Worm (Caenorhabditis elegans) whole organism, dauer: Measurements from ENCODE around the gene srw-62.

ENCODE experiments used
- unc-62 ChIP-seq: sonication (generic microtip); optimal IDR thresholded peaks from 2 replicates; lab custom pipeline; 2017; ENCODE audit warnings: missing biosample characterization, missing genetic modification reagents, missing genetic modification characterization

Gene srw-62

DNA sequence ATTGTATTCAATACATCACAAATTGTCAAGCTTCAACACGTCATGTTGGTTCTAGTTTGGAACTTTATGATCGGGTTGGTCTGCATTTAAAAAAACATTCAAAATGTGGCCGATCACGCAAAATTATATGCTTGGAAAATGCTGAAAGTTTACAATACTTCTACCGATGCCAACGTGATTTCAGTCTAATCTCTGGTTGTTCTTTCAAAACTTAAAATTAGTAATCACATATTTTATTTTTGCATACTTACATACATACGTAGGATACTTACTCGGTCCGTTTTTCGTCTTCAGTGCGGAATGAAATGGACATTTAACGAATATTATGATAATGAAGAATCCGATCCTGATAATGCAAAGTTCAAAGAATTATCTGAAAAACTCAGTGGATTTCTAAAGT, at the start of gene srw-62:
Gene srw-62, plus strand, starts transcription at position 301 of the 400 bp plus-strand sequence.
- TF ChIP-seq unc-62 (GFP tag; lab: Kevin White, UChicago), result no peak

DNA sequence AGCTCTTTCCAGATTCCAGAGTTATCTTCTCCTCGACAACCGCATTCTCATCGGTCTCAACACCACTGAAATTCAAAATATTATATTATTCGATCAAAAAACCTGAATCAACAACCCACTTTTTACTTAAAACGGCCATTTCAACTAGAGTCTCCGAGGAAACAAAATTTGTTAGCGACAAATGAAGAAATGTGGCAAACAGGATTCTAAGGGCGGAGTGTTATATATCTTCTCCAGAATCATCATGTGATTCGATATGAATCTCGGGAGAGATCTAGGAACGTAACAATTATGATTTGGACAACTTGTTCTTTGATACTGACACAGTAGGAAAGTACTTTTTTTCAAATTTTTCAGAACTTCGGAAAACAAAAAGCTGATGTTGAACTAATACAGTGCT, 49.0 kb upstream of the srw-62 start:
- no peak for TF ChIP-seq unc-62 (GFP tag; lab: Kevin White, UChicago)

DNA sequence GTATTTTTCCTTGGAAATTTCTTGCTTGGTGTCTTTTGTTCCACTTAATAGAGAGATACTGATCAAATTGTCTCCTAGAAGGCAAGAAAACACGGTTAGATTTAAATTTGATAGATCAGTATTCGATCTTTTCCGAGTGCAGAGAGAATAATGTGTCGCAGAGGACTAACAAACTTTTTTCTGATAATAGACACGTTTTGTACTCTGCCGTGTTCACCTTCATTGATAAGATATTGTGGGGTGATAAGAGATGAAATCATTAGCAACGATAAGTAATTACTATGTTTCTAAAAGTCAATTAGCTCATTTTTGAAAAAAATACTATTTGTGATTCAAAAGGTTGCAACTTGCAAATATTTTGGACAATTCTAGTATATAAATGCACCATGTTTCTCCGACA, 48.5 kb upstream of the srw-62 start:
- TF ChIP-seq unc-62 (GFP tag; lab: Kevin White, UChicago), result no peak

DNA sequence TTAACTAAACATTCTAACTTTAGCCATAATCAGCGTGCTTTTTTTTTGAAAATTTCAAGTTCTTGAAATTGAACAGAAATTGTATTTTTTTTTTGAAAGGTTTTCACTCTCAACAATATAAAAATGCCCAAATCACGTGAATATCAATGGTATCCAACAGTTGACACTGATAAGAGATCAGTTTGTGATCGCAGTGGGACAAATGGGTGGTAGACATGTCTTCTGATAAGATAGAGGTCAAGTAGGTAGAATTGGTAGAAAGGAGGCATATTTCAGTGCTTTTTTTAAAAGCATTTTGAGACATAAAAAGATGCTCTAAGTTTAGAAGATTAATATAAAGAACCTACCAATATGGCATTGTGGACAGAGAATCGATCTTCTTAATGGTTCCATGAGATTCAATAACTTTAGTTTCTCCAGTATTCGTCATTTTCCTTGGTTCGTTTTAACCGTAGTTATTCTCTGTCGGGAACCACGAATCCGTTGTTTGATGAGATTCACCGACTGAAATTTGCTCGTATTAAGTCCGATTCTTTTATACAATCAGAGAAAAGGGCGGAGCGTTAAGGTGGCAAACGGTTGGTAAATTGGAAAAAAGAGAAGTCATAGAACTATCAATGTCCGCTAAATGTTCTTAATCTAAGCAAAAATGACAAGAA, 47.8 kb upstream of the srw-62 start, which contains the start of gene mthf-1:
Gene mthf-1, minus strand, starts transcription at position 504 of the 659 bp plus-strand sequence.
- TF ChIP-seq unc-62 (GFP tag; lab: Kevin White, UChicago), result no peak

DNA sequence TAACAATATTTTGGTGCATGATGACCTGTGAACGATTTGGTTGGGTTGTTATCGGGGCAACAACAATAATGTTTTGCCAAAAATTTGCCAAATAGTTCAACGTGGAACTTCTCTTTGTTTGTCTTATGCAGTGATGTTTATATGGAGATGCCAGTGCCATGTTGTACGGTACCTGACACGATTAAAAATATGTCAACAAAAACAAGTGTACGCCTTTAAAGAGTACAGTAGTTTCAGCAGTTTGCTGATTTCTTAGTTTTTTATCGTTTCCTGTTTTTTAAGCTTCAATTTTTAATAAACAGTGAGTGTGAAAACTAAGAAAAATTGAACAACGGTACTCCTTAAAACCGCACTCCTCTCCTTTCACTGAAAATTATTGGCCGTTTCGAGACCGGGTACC, 46.9 kb upstream of the srw-62 start:
- no peak for TF ChIP-seq unc-62 (GFP tag; lab: Kevin White, UChicago)

DNA sequence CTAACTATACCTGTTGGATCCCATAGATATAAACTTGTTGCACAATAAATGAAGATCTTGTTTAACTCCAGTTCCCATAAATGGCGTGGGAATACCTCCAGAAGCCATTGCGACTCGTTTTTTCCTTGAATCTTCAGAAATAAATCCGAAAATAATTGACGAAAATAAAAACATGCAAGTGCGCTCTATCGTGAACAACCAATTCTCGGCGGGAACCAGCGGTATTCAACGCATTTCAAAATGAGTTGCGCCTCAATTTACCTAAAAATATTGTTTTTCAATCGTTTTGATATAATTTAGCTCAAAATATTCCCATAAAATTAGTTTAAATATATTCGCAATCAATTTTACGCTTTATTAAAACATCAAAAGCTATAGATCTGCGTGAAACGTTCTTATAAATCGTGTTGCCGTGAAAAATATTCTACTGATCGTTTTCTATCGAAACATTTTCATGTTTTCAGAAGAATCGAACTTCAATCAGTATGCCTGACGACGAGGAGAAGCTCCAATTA, 44.0 kb upstream of the srw-62 start, which contains the start of the genes snpc-1.1 and spdl-1:
Gene snpc-1.1, minus strand, starts transcription at position 200 of the 515 bp plus-strand sequence.
Gene spdl-1, plus strand, starts transcription at position 465 of the 515 bp plus-strand sequence.
- no peak for TF ChIP-seq unc-62 (GFP tag; lab: Kevin White, UChicago)

DNA sequence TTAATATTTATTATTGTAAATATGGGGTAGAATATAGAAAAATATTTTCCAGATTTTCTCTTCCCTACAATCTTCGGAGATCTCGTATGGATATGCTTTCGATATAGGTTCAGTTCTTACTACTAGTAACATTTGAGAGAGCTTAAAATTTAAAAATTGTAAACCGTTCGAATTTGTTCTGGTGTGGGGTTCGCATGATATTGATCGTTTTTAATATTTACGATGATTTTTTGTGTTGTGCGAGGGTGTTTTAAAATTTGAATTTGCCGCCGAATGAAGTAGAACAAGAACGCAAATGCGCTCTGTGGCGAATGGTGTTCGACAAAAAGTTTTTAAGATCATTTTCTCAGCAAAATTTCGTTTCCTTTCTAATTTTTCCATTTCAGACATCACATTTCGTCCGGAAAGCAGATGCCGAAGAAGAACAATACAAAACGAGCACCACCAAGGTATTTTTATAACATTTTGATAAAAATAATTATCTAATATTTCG, 41.7 kb upstream of the srw-62 start, which contains the start of gene skr-17:
Gene skr-17, plus strand, starts transcription at position 51 of the 493 bp plus-strand sequence.
- no peak for TF ChIP-seq unc-62 (GFP tag; lab: Kevin White, UChicago)

DNA sequence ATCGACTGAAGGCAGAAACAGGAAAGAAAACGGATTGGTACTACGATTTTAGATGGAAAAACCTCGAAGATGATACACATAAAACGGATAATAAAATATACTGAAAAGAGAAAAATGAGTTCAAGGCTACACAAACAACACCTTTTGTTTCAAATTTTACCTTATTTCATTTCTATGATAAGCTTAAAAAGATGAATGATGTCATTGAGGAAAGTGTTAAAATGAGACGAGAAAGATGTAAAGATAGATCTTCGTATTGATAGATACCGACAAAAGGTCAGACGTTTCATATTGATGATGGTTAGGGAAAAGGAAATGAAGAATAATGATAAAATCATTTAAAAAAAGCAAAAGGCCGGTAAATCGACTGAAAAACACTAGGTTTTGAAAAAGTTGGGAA, 35.6 kb upstream of the srw-62 start:
- TF ChIP-seq unc-62 (GFP tag; lab: Kevin White, UChicago), result no peak

DNA sequence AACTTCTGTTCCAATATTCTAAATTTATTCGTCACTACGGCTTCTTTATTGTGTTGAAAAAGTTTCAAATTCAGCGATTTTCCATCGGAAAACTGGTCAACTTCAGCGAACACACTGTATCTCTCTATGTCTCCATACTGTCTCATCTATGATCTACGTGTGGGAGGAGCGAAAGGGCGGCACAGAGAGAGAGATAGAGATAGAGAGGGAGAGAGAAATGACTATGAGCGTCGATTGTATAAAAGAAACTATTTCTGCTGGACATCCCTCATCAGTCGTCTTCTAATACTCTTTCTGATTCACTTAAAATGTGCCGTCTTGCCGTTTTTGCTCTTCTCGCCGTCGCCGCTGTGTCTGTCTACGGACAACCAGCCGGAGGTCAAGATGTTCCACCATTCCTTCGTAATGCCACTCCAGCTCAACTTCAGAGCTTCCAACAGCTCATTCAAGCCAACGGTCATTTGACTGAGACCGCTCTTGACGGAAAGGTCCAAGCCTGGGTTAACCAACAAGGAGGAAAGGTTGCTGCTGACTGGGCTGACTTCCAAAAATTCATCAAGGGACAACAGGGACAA, 34.8 kb upstream of the srw-62 start, which contains the start of gene srlf-1:
Gene srlf-1, plus strand, starts transcription at position 268 of the 575 bp plus-strand sequence.
- no peak for TF ChIP-seq unc-62 (GFP tag; lab: Kevin White, UChicago)

DNA sequence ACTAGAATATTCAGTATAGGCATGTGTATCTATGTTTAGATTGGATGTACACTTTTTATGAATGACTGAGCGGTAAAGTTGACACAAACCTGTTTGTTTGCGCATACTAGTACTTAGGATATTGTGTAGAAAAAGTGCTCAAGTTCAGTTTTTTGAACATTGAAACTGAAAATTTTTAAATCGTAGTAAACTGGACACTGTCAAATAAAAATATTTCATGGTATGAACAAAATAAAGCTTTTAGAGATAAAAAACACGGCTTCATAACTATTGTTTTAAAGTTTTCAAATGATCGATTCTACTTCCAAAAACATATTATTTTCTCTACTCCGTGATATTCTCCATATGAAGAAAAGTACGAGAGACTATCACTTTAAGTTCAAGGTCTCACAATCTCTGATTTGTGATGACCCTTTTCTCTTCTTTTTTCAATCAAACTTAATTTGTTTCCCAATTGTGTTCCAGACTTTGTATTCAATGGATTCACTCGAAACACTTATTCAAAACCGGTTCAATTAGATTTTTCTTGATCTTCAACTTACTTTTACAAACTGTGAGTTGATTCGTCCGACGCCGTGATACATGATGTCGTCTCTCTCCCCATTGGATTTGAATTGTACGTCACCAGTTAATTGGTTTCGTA, 33.7 kb upstream of the srw-62 start:
- TF ChIP-seq unc-62 (GFP tag; lab: Kevin White, UChicago), result no peak

DNA sequence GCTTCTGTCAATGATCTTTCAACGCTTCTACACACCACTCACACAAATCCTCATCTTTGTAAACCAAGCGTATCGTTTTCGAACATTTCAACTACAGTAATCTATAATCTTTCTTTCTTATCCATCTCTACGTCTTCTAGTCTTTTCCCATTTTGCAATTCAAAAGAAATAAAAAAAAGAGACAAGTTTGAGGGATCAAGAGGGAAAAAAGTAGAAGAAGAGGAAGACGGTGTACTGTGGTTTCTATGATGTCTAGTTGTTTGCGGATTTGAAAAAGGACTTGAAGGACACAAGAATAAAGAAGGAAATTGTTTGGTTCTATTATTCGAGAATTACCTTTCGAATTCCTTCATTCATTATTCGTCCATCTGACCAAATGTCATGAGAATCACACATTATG, 32.7 kb upstream of the srw-62 start:
- TF ChIP-seq unc-62 (GFP tag; lab: Kevin White, UChicago), result no peak

DNA sequence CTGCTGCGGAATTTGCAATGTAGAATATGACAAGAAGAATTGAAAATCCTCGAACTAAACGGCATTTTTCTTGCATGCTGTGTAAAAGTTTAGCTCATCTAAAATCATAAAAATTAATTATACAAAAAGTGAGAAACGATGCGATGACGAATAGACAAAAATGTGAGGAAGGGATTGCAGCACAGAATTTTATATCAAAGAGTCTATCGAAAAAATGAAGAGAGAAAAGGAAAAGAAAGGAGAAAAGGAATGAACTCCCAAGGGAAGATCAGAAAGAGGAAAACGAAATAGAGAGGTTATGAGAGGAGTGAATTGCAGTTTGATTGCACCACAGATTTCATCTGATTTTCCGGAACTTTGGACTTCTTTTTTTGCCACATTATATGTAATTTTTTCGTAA, 31.0 kb upstream of the srw-62 start, which contains the start of gene glr-4:
Gene glr-4, minus strand, starts transcription at position 101 of the 400 bp plus-strand sequence.
- no peak for TF ChIP-seq unc-62 (GFP tag; lab: Kevin White, UChicago)

DNA sequence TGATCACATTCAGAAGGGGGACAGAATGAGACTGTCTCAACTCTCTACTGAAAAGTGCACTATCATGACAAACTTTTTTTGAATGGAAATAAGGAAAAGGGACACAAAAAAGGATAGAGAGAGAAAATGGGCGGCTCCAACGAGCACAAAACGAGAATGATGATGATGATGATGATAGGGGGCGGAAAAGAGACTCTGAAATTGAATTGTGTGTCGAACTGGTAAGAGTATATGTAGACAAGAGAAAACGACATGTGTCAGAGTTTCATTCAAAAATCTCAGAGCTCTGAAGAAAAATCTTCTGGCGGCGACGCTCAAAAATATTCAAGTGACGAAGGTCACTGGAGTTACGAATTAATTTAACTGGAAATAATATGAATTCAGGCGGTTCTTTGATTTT, 29.9 kb upstream of the srw-62 start:
- no peak for TF ChIP-seq unc-62 (GFP tag; lab: Kevin White, UChicago)

DNA sequence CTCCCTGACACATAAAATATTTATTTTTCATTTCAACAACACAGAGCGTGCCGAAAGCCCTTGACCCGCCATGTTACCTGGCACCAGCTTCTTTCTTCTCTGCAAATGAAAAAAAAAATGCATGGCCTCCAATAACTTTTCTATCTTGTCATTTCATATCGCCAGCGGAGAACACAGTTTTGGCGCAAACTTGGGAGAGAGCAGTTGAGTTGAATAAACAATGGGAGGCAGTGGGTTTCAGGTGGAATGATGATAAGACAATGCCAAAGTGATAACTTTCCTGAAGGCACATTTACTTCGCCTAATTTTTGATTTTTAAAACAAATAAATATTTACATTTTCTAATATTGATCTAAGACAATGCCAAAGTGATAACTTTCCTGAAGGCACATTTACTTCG, 24.0 kb upstream of the srw-62 start:
- TF ChIP-seq unc-62 (GFP tag; lab: Kevin White, UChicago), result no peak

DNA sequence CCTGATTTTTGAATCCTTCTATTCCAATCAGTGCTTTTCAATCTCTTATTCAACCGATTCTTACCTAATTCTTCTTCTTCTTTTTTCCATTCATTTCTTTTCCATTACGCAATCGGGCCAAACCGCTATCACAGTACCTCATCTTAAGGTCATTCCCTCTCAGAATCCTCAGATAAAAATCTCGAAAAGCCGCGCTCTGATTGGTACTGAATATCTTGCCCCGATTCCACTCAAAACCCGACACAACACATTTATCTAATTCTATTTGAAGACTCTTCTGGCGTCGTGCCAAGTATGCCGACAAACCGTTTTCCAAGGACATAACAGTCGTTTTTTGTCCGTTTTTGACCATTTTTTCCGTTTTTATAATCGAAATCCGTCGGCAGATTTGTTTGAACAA, 23.3 kb upstream of the srw-62 start:
- TF ChIP-seq unc-62 (GFP tag; lab: Kevin White, UChicago), result no peak

DNA sequence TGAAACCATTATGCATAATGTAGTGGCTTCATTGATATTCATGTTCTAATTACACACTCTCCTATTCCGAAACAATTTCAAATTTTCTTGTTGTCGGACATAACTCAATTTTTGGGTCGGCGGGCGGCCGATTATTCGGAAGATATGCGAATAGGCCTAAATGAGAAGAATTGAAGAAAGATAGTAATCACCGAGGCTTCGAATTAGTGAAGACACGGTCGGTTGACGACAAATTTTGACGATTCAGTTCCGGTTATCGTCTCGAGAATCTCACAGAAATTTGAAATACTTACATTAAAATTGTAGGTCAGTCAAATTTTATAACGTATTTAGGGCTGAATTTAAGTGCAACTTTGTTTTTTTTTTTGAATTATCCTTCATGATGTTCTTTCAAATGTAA, 22.0 kb upstream of the srw-62 start:
- TF ChIP-seq unc-62 (GFP tag; lab: Kevin White, UChicago), result no peak
